Worm (Caenorhabditis elegans) whole organism, L4 larva: ENCODE measurements around the gene C45B2.6.

Experiments
- T20F7.1 ChIP-seq: fragments of 200-800 bp; sonication (Bioruptor generic); optimal IDR thresholded peaks from 2 replicates; lab custom pipeline; 2018; ENCODE audit warnings: mild to moderate bottlenecking, missing genetic modification characterization, missing compliant biosample characterization
- Y105C5A.15 ChIP-seq: fragments of 200-800 bp; sonication (Bioruptor generic); IDR thresholded peaks from 2 replicates; pipeline ENCODE4 v1.3.6; 2022; ENCODE audit warnings: missing genetic modification characterization, missing compliant biosample characterization
- ama-1 ChIP-seq: fragments of 150-350 bp; optimal IDR thresholded peaks from 2 replicates; lab custom pipeline; 2014; ENCODE audit warnings: inconsistent platforms, mixed read lengths
- dmd-8 ChIP-seq: fragments of 200-800 bp; sonication (Bioruptor generic); IDR thresholded peaks from 2 replicates; pipeline ENCODE4 v1.3.6; 2022; ENCODE audit warnings: missing genetic modification characterization, missing compliant biosample characterization
- jun-1 ChIP-seq: fragments of 150-350 bp; optimal IDR thresholded peaks from 2 replicates; lab custom pipeline; 2014; ENCODE audit warnings: missing biosample characterization, missing genetic modification reagents, missing genetic modification characterization
- lin-39 ChIP-seq: fragments of 150-350 bp; optimal IDR thresholded peaks from 2 replicates; lab custom pipeline; 2014; ENCODE audit warnings: missing biosample characterization, missing genetic modification reagents, missing genetic modification characterization
- nhr-11 ChIP-seq: fragments of 150-350 bp; optimal IDR thresholded peaks from 2 replicates; lab custom pipeline; 2014; ENCODE audit warnings: missing biosample characterization, missing genetic modification characterization
- nhr-77 ChIP-seq: fragments of 150-350 bp; optimal IDR thresholded peaks from 2 replicates; lab custom pipeline; 2014; ENCODE audit warnings: missing biosample characterization, missing genetic modification characterization
- pha-4 ChIP-seq, 2 experiments: fragments of 150-350 bp in 1 of 2; fragments of 200-800 bp in 1 of 2; sonication (Bioruptor generic) in 1 of 2; IDR thresholded peaks in 1 of 2; optimal IDR thresholded peaks in 1 of 2; 2 replicates each; pipeline versions ENCODE4 v1.3.6 to Lab custom; 2014 to 2022; ENCODE audit warnings: missing genetic modification characterization in 2 of 2, missing genetic modification reagents in 2 of 2, missing biosample characterization in 1 of 2, missing compliant biosample characterization in 1 of 2
- tag-97 ChIP-seq: fragments of 200-800 bp; sonication (Bioruptor generic); IDR thresholded peaks from 2 replicates; pipeline ENCODE4 v1.3.6; 2022; ENCODE audit warnings: missing genetic modification characterization, missing compliant biosample characterization
- unc-62 ChIP-seq, 3 experiments: fragments of 150-350 bp in 1 of 3; sonication (generic microtip); optimal IDR thresholded peaks in 2 of 3; peaks in 1 of 3; 1 replicate in 1 of 3; 2 replicates in 2 of 3; lab custom pipeline; 2014 to 2017; ENCODE audit warnings: missing biosample characterization in 3 of 3, missing genetic modification characterization in 3 of 3, missing genetic modification reagents in 3 of 3, missing genotype in 1 of 3

DNA sequence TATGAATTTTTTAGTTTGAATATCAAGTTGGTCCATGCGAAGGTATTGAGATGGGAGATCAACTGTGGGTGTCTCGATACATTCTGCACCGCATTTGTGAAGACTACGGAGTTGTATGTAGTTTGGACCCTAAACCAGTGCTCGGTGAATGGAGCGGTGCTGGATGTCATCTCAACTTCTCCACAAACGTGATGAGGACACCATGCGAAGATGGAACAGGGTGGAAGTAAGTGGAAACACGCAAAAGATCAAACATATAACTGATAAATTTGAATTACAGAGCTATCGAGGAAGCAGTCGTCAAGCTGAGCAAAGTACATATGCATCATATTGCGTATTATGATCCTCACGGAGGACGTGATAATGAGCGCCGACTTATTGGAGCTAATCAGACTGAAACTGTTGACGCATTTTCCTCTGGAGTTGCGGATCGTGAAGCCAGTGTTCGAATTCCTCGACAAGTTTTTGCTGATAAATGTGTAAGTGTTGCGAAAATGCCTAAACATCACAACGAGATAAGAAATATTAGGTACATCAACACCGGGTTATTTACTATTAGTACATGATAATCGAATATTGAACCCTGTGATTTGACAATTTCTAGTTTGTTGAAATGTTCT, 6.6 kb downstream of the C45B2.6 start:
- TF ChIP-seq pha-4 (GFP tag; IDR thresholded peaks at IDR 0.05; lab: Robert Waterston, UW) (no peak), pha-4 (tag; optimal IDR thresholded peaks at IDR 0.05; lab: Kevin White, UChicago) (no peak), ama-1 (lab: Kevin White, UChicago) (no peak), jun-1 (tag; lab: Kevin White, UChicago) (no peak), unc-62 (GFP tag; optimal IDR thresholded peaks at IDR 0.05 in 1 of 2; lab: Kevin White, UChicago) (peak in 1 of 2 experiments; percentile 92), unc-62 (tag; optimal IDR thresholded peaks at IDR 0.05; lab: Kevin White, UChicago) (no peak), Y105C5A.15 (GFP tag; lab: Robert Waterston, UW) (no peak), dmd-8 (GFP tag; lab: Robert Waterston, UW) (no peak), nhr-11 (tag; lab: Kevin White, UChicago) (no peak), tag-97 (GFP tag; lab: Robert Waterston, UW) (no peak), lin-39 (tag; lab: Kevin White, UChicago) (no peak), T20F7.1 (GFP tag; lab: Kevin White, UChicago) (no peak), nhr-77 (tag; lab: Kevin White, UChicago) (no peak)
